Fruit fly (Drosophila melanogaster): ENCODE measurements around the gene Gug.

Gug gene

DNA sequence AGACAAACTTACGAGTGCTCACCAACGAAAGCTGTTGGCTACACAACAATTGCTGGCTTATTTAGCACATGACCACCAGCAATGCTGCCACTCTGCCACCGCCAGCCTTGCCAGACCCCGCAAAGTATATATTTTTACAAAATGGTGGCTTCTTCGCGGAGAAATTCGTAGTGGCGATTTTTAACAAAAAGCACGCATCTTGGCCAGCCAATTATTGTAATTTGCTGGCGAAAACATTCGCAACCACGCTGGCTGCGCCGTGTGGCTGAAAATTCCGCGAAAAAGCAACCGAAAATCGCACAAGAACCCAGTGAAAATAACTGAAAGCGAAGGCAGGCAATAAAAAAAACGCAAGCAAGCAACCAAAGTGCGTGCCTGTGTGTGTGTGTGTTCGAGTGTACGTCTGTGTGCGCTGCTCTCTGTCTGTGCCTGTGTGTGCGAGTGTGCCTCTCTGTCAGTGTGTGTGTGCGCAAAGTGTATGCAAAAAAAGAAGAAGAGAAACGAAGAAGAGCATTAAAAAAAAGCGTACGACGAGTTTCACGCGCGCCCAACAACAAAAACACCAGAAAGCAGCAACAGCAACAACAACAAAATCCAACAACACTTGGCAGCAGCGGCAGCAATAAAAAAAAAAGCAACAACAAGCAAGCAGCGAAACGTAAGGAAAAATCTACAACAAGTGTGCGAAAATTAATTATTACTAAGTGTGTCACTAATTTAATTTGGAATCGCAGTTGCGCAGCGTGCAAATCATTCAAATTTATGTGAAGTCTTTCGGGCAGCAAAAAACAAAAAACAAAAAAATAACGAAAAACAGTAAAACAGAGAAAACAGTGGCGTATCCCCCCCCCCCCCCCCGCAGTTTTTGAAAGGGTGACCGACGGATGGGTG, at the start of gene Gug (continued):
- TF ChIP-seq jing (GFP tag; optimal IDR thresholded peaks at IDR 0.05) (no peak), Gug (GFP tag; IDR thresholded peaks at IDR 0.05) (peak; percentile 64), Hey (tag; optimal IDR thresholded peaks at IDR 0.05) (no peak), CG14710 (tag; optimal IDR thresholded peaks at IDR 0.05) (peak; percentile 55), Antp (GFP tag; optimal IDR thresholded peaks at IDR 0.05) (no peak), stwl (tag; optimal IDR thresholded peaks at IDR 0.05) (peak; percentile 35), CG34376 (GFP tag; optimal IDR thresholded peaks at IDR 0.05) (peak; percentile 6), cato (GFP tag; optimal IDR thresholded peaks at IDR 0.05; ENCODE audit: borderline replicate concordance) (no peak), CG13894 (tag; optimal IDR thresholded peaks at IDR 0.05) (peak; percentile 30), Awh (GFP tag; IDR thresholded peaks at IDR 0.05) (peak; percentile 14; the same call in 1 of the 2 replicates), crc (GFP tag; optimal IDR thresholded peaks at IDR 0.05) (no peak), Meics (GFP tag; optimal IDR thresholded peaks at IDR 0.05) (no peak), dm (GFP tag; optimal IDR thresholded peaks at IDR 0.05) (no peak), gro (GFP tag; optimal IDR thresholded peaks at IDR 0.05) (no peak), sc (optimal IDR thresholded peaks at IDR 0.05) (no peak), sc (GFP tag; optimal IDR thresholded peaks at IDR 0.05) (no peak), CG12744 (GFP tag; optimal IDR thresholded peaks at IDR 0.05) (no peak), Atf6 (GFP tag; IDR thresholded peaks at IDR 0.05) (peak; percentile 12; the same call in 1 of the 2 replicates), bsh (GFP tag; optimal IDR thresholded peaks at IDR 0.05) (peak in 1 of 2 experiments; percentile 99), D19A (tag; optimal IDR thresholded peaks at IDR 0.05) (peak; percentile 45), CG11093 (GFP tag; IDR thresholded peaks at IDR 0.05) (no peak), CG14667 (GFP tag; IDR thresholded peaks at IDR 0.05) (no peak), CG14050 (GFP tag; IDR thresholded peaks at IDR 0.05) (no peak), slp2 (GFP tag; optimal IDR thresholded peaks at IDR 0.05) (no peak), fu2 (GFP tag; optimal IDR thresholded peaks at IDR 0.05) (no peak), B-H2 (GFP tag; optimal IDR thresholded peaks at IDR 0.05) (no peak), CG31441 (GFP tag; IDR thresholded peaks at IDR 0.05) (no peak), CoRest (tag; optimal IDR thresholded peaks at IDR 0.05) (no peak), Oaz (GFP tag; IDR thresholded peaks at IDR 0.05) (no peak), ssp (GFP tag; IDR thresholded peaks at IDR 0.05) (peak; percentile 20; the same call in 1 of the 2 replicates), hbn (GFP tag; IDR thresholded peaks at IDR 0.05; ENCODE audit: partially characterized antibody) (no peak), CG10274 (GFP tag; optimal IDR thresholded peaks at IDR 0.05) (no peak), CG6654 (GFP tag; optimal IDR thresholded peaks at IDR 0.05) (no peak), pita (GFP tag; optimal IDR thresholded peaks at IDR 0.05) (no peak), CG10209 (GFP tag; optimal IDR thresholded peaks at IDR 0.05) (no peak), Myb (GFP tag; optimal IDR thresholded peaks at IDR 0.05) (no peak), NfI (GFP tag; optimal IDR thresholded peaks at IDR 0.05) (no peak), CG7928 (GFP tag; optimal IDR thresholded peaks at IDR 0.05) (no peak), CG13296 (GFP tag; optimal IDR thresholded peaks at IDR 0.05) (no peak), CG30431 (GFP tag; optimal IDR thresholded peaks at IDR 0.05) (no peak), amos (GFP tag; IDR thresholded peaks at IDR 0.05; ENCODE audit: partially characterized antibody) (peak; percentile 13), CG11398 (GFP tag; optimal IDR thresholded peaks at IDR 0.05) (no peak), CG43689 (GFP tag; IDR thresholded peaks at IDR 0.05) (no peak), CG32532 (GFP tag; IDR thresholded peaks at IDR 0.05) (no peak; the same call in 1 of the 2 replicates), CG17186 (GFP tag; optimal IDR thresholded peaks at IDR 0.05) (no peak), dan (GFP tag; IDR thresholded peaks at IDR 0.05) (no peak), E2f2 (GFP tag; IDR thresholded peaks at IDR 0.05) (no peak), vnd (GFP tag; IDR thresholded peaks at IDR 0.05; ENCODE audit: partially characterized antibody) (no peak), CG2120 (GFP tag; optimal IDR thresholded peaks at IDR 0.05) (no peak), CG30403 (GFP tag; optimal IDR thresholded peaks at IDR 0.05) (no peak)

Data from whole organism, embryonic.